Worm (Caenorhabditis elegans) whole organism, late embryonic: ENCODE measurements around the gene Y57G11C.41.

Experiments used
- F13H6.1 ChIP-seq: sonication (generic microtip); optimal IDR thresholded peaks from 2 replicates; lab custom pipeline; 2016; ENCODE audit warnings: missing genetic modification characterization, missing compliant biosample characterization
- ama-1 ChIP-seq: fragments of 150-350 bp; optimal IDR thresholded peaks from 2 replicates; lab custom pipeline; 2014
- ceh-18 ChIP-seq: sonication (generic microtip); optimal IDR thresholded peaks from 2 replicates; lab custom pipeline; 2016; ENCODE audit warnings: missing genetic modification characterization, missing compliant biosample characterization
- ceh-22 ChIP-seq: sonication (generic microtip); optimal IDR thresholded peaks from 2 replicates; lab custom pipeline; 2017; ENCODE audit warnings: missing biosample characterization, missing genetic modification characterization
- ceh-31 ChIP-seq: sonication (generic microtip); optimal IDR thresholded peaks from 2 replicates; lab custom pipeline; 2016; ENCODE audit warnings: missing genetic modification characterization, missing compliant biosample characterization
- ceh-48 ChIP-seq: sonication (generic microtip); optimal IDR thresholded peaks from 2 replicates; lab custom pipeline; 2016; ENCODE audit warnings: missing genetic modification characterization, inconsistent platforms, missing compliant biosample characterization
- elt-2 ChIP-seq: sonication (generic microtip); optimal IDR thresholded peaks from 2 replicates; lab custom pipeline; 2016; ENCODE audit warnings: missing genetic modification reagents, missing genetic modification characterization, missing compliant biosample characterization
- hlh-15 ChIP-seq: sonication (generic microtip); optimal IDR thresholded peaks from 2 replicates; lab custom pipeline; 2016; ENCODE audit warnings: missing genetic modification characterization, missing compliant biosample characterization
- madf-2 ChIP-seq: sonication (generic microtip); optimal IDR thresholded peaks from 2 replicates; lab custom pipeline; 2017; ENCODE audit warnings: missing genetic modification characterization, missing compliant biosample characterization
- ref-2 ChIP-seq: sonication (generic microtip); optimal IDR thresholded peaks from 2 replicates; lab custom pipeline; 2016; ENCODE audit warnings: missing genetic modification characterization, missing compliant biosample characterization
- sox-4 ChIP-seq: sonication (generic microtip); optimal IDR thresholded peaks from 2 replicates; lab custom pipeline; 2017; ENCODE audit warnings: mild to moderate bottlenecking, missing genetic modification characterization, inconsistent platforms, missing compliant biosample characterization
- tbx-2 ChIP-seq: sonication (generic microtip); optimal IDR thresholded peaks from 2 replicates; lab custom pipeline; 2016; ENCODE audit warnings: missing genetic modification characterization, missing compliant biosample characterization
- ztf-16 ChIP-seq: sonication (generic microtip); optimal IDR thresholded peaks from 2 replicates; lab custom pipeline; 2017; ENCODE audit warnings: missing genetic modification characterization, missing compliant biosample characterization

ce11 chrIV:14729272-14729671 is 23.1 kb upstream of the Y57G11C.41 start:
- TF ChIP-seq ref-2: no peak
- no peak for TF ChIP-seq ceh-31
- no peak for TF ChIP-seq elt-2
- no peak for TF ChIP-seq ztf-16 (tag; lab: Kevin White, UChicago)
- no peak for TF ChIP-seq ceh-18 (tag; lab: Kevin White, UChicago)
- TF ChIP-seq ceh-48 (tag; lab: Kevin White, UChicago): no peak
- TF ChIP-seq tbx-2 (tag; lab: Kevin White, UChicago): no peak
- TF ChIP-seq sox-4 (tag; lab: Kevin White, UChicago): no peak
- TF ChIP-seq ama-1 (lab: Kevin White, UChicago): no peak
- TF ChIP-seq F13H6.1 (tag; lab: Kevin White, UChicago): no peak
- TF ChIP-seq madf-2 (tag; lab: Kevin White, UChicago): no peak
- no peak for TF ChIP-seq ceh-22
- no peak for TF ChIP-seq hlh-15
